Worm (Caenorhabditis elegans) whole organism, midembryonic: ENCODE results near the gene M106.8.

Experiments
- T22C8.4 ChIP-seq: fragments of 200-800 bp; sonication (Bioruptor generic); IDR thresholded peaks from 2 replicates; pipeline ENCODE4 v1.3.6; 2022; ENCODE audit warnings: missing genetic modification characterization, missing compliant biosample characterization
- cog-1 ChIP-seq: sonication (generic microtip); optimal IDR thresholded peaks from 2 replicates; lab custom pipeline; 2016; ENCODE audit warnings: missing genetic modification characterization, missing compliant biosample characterization
- flt-1 ChIP-seq: fragments of 200-800 bp; sonication (Bioruptor generic); IDR thresholded peaks from 2 replicates; pipeline ENCODE4 v1.3.6; 2022; ENCODE audit warnings: missing genetic modification characterization, missing compliant biosample characterization
- klf-2 ChIP-seq: fragments of 200-800 bp; sonication (Bioruptor generic); conservative IDR thresholded peaks from 2 replicates; pipeline ENCODE4 v1.3.6; 2022; ENCODE audit warnings: missing genetic modification reagents, missing genetic modification characterization, missing compliant biosample characterization
- med-1 ChIP-seq: sonication (generic microtip); optimal IDR thresholded peaks from 2 replicates; lab custom pipeline; 2017; ENCODE audit warnings: missing genetic modification characterization, mild to moderate bottlenecking, missing compliant biosample characterization, antibody characterized with exemption, missing genetic modification reagents; ENCODE audit not compliant: insufficient read depth
- ref-1 ChIP-seq: fragments of 200-800 bp; sonication (Bioruptor generic); conservative IDR thresholded peaks from 2 replicates; pipeline ENCODE4 v1.3.6; 2022; ENCODE audit warnings: missing genetic modification reagents, missing genetic modification characterization, missing compliant biosample characterization
- tab-1 ChIP-seq: fragments of 200-800 bp; sonication (Bioruptor generic); IDR thresholded peaks from 2 replicates; pipeline ENCODE4 v1.3.6; 2022; ENCODE audit warnings: missing genetic modification characterization, missing compliant biosample characterization
- ztf-23 ChIP-seq: fragments of 200-800 bp; sonication (Bioruptor generic); IDR thresholded peaks from 2 replicates; pipeline ENCODE4 v1.3.6; 2022; ENCODE audit warnings: missing genetic modification reagents, missing genetic modification characterization, missing compliant biosample characterization
- ztf-29 ChIP-seq: fragments of 200-800 bp; sonication (Bioruptor generic); IDR thresholded peaks from 2 replicates; pipeline ENCODE4 v1.3.6; 2022; ENCODE audit warnings: missing genetic modification reagents, missing genetic modification characterization, missing compliant biosample characterization

The M106.8 gene

DNA sequence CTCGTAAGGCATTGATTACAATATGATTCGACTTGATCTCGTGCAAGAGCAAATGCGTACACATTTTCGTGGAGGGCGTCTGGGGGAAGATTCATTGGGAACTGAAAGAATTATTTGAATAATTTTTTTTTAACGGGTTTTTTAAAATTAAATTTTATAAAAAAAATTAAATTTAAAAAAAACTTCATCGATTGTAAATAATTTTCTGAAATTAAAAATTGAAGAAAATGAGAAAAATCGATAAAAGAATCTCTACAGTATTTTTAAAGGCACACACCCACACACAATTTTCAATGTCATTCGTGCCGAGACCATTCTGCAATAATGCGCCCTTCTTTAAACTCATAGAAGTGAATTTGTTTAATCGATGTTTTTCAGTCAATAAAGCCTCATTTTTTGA lies 47.2 kb downstream of the M106.8 start, which contains the start of gene set-14:
set-14 (minus strand) TSS at position 101 of the 400 bp plus-strand sequence.
- TF ChIP-seq T22C8.4 (GFP tag; lab: Robert Waterston, UW) (no peak), ztf-23 (GFP tag; lab: Robert Waterston, UW) (no peak), ztf-29 (GFP tag; lab: Robert Waterston, UW) (no peak), klf-2 (GFP tag; lab: Robert Waterston, UW) (no peak), tab-1 (GFP tag; lab: Robert Waterston, UW) (no peak), flt-1 (no peak), ref-1 (no peak), med-1 (GFP tag; lab: Kevin White, UChicago) (no peak), cog-1 (tag; lab: Kevin White, UChicago) (no peak)

DNA sequence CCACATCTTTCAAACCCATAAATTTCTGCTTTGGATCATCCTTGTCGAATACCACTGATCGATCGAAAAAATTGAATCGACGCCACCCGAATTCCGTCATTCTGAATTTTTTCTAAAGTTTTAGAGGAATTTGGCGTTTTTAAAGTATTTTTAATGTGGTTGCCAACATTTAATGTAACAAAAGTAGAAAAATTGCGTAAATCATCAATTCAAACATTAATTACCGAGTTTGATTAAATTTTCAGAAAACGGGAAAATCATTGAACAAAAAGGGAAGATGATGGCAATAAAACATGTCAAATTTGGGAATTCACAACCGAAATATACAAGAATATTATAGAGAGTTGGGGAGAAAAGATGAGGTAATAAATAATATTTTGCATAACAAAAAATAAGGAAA lies 50.0 kb downstream of the M106.8 start, which contains the start of gene vps-11:
vps-11 (minus strand) TSS at position 101 of the 400 bp plus-strand sequence.
- TF ChIP-seq klf-2 (GFP tag; lab: Robert Waterston, UW) (no peak), med-1 (GFP tag; lab: Kevin White, UChicago) (no peak), cog-1 (tag; lab: Kevin White, UChicago) (no peak), ztf-29 (GFP tag; lab: Robert Waterston, UW) (no peak), ztf-23 (GFP tag; lab: Robert Waterston, UW) (no peak), ref-1 (no peak), T22C8.4 (GFP tag; lab: Robert Waterston, UW) (no peak), flt-1 (no peak), tab-1 (GFP tag; lab: Robert Waterston, UW) (no peak)

DNA sequence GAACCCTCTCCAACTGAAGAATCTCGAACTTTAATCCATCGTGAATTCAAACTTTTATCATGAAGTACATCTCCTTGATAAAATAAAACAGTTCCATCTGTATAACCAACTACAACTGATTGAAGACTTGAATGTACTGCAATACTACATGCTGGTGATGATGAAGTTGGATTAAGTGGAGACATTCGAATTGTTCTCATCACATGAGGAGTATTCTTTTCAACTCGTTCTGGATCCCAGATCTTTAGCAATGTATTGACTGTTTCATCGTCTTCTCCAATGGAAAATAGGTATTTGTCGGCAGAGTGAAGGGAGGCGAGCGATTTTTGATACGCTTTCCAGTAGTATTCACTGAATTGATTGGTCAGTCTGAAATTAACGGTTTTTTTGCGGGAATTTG lies 50.8 kb downstream of the M106.8 start:
- TF ChIP-seq tab-1 (GFP tag; lab: Robert Waterston, UW) (no peak), ztf-29 (GFP tag; lab: Robert Waterston, UW) (no peak), klf-2 (GFP tag; lab: Robert Waterston, UW) (no peak), flt-1 (no peak), ztf-23 (GFP tag; lab: Robert Waterston, UW) (no peak), T22C8.4 (GFP tag; lab: Robert Waterston, UW) (no peak), ref-1 (no peak)
